Fruit fly (Drosophila melanogaster): Measurements from ENCODE around the gene sgl.
A peak's percentile ranks its signal among the peaks of the same experiment; 100 is the strongest.

sgl gene

DNA sequence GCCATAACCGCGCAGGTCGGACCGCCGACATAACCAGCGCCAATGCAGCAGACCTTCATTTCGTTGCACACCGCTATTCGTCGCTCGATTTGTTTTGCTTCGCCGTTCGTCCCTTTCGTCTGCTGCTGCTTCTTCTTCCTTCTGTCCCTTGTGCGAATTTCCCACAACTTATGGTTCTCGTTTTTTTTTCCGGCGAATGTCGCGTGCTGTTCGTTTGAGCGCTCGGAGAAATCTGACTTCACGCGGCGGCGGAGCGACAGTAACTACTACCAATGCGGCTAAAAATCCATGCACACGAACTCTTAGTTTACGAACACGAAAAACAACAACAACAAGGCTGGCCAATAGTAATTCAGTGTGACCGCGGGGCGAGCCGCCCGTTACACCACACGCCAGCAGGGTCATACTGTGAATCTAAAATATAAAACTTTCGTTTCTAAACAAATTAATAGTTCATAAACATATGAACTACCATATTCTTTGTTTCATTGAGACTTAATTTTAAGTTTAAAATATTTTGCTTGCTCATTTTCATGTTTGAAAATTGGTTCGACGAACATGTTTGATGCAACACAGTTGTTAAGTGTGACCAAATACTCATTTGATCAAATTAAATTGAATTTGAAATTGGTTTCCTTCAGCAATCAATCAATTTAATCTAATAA, at the start of gene sgl (continued):
- TF ChIP-seq HmgD (GFP tag; optimal IDR thresholded peaks at IDR 0.05) (peak; percentile 73), pros (GFP tag; optimal IDR thresholded peaks at IDR 0.05) (peak; percentile 15), CG8765 (GFP tag; IDR thresholded peaks at IDR 0.05) (0 out of 2 replicates have a peak, but pooled peaks have one; percentile 5), CG15073 (GFP tag; optimal IDR thresholded peaks at IDR 0.05) (no peak), lbe (GFP tag; optimal IDR thresholded peaks at IDR 0.05) (no peak), lilli (GFP tag; optimal IDR thresholded peaks at IDR 0.05) (peak; percentile 20), Nf-YC (tag; optimal IDR thresholded peaks at IDR 0.05) (peak; percentile 100), CrebB (tag; optimal IDR thresholded peaks at IDR 0.05) (peak; percentile 22), CG1603 (tag; optimal IDR thresholded peaks at IDR 0.05) (peak; percentile 38), CG4282 (GFP tag; optimal IDR thresholded peaks at IDR 0.05) (no peak), CkIIα-i1 (GFP tag; IDR thresholded peaks at IDR 0.05) (no peak), CG6683 (GFP tag; optimal IDR thresholded peaks at IDR 0.05) (peak; percentile 50), CG10366 (GFP tag; IDR thresholded peaks at IDR 0.05) (no peak), Sry-β (GFP tag; optimal IDR thresholded peaks at IDR 0.05) (peak; percentile 50), Xbp1 (GFP tag; optimal IDR thresholded peaks at IDR 0.05) (peak; percentile 11), Bdp1 (GFP tag; optimal IDR thresholded peaks at IDR 0.05) (no peak), CG11560 (tag; IDR thresholded peaks at IDR 0.05) (no peak), CG11398 (GFP tag; optimal IDR thresholded peaks at IDR 0.05) (peak; percentile 56), Ptx1 (GFP tag; IDR thresholded peaks at IDR 0.05) (no peak), scrt (GFP tag; optimal IDR thresholded peaks at IDR 0.05) (peak; percentile 53), CG12942 (GFP tag; optimal IDR thresholded peaks at IDR 0.05) (no peak), CG32767 (GFP tag; IDR thresholded peaks at IDR 0.05) (no peak), CG1529 (GFP tag; optimal IDR thresholded peaks at IDR 0.05) (no peak), CG7357 (GFP tag; IDR thresholded peaks at IDR 0.05) (no peak), hbn (GFP tag; IDR thresholded peaks at IDR 0.05; ENCODE audit: partially characterized antibody) (0 out of 2 replicates have a peak, but pooled peaks have one; percentile 23), CG11723 (GFP tag; optimal IDR thresholded peaks at IDR 0.05) (peak; percentile 43), Ssrp (tag; optimal IDR thresholded peaks at IDR 0.05) (no peak), B-H1 (GFP tag; IDR thresholded peaks at IDR 0.05) (no peak), CG42726 (GFP tag; IDR thresholded peaks at IDR 0.05; ENCODE audit: partially characterized antibody) (peak; percentile 82), CG11504 (tag; optimal IDR thresholded peaks at IDR 0.05) (peak; percentile 44), CG4424 (GFP tag; optimal IDR thresholded peaks at IDR 0.05) (peak; percentile 19), run (tag; optimal IDR thresholded peaks at IDR 0.05) (no peak), Drgx (GFP tag; IDR thresholded peaks at IDR 0.05) (peak; percentile 72), CG1233 (GFP tag; optimal IDR thresholded peaks at IDR 0.05) (peak; percentile 39), CG30403 (GFP tag; optimal IDR thresholded peaks at IDR 0.05) (no peak), pita (GFP tag; optimal IDR thresholded peaks at IDR 0.05) (no peak), caup (GFP tag; optimal IDR thresholded peaks at IDR 0.05; ENCODE audit: severe bottlenecking) (peak; percentile 60), CG30431 (GFP tag; optimal IDR thresholded peaks at IDR 0.05) (no peak), CG10979 (tag; optimal IDR thresholded peaks at IDR 0.05) (peak; percentile 22), emc (GFP tag; optimal IDR thresholded peaks at IDR 0.05) (no peak), amos (GFP tag; IDR thresholded peaks at IDR 0.05; ENCODE audit: partially characterized antibody) (peak; percentile 58; the same call in 1 of the 2 replicates), disco-r (GFP tag; optimal IDR thresholded peaks at IDR 0.05) (no peak), Usf (GFP tag; optimal IDR thresholded peaks at IDR 0.05) (no peak), yki (optimal IDR thresholded peaks at IDR 0.05) (no peak), eyg (GFP tag; optimal IDR thresholded peaks at IDR 0.05) (peak; percentile 22), kni (GFP tag; optimal IDR thresholded peaks at IDR 0.05) (peak; percentile 68), CG7745 (tag; optimal IDR thresholded peaks at IDR 0.05) (no peak), NK7.1 (GFP tag; optimal IDR thresholded peaks at IDR 0.05) (peak; percentile 21), CG33557 (GFP tag; optimal IDR thresholded peaks at IDR 0.05) (peak; percentile 12), abd-A (tag; optimal IDR thresholded peaks at IDR 0.05) (no peak)

Data from whole organism, embryonic.